Worm (Caenorhabditis elegans): ENCODE measurements around the gene F22B3.8.

F22B3.8 gene

DNA sequence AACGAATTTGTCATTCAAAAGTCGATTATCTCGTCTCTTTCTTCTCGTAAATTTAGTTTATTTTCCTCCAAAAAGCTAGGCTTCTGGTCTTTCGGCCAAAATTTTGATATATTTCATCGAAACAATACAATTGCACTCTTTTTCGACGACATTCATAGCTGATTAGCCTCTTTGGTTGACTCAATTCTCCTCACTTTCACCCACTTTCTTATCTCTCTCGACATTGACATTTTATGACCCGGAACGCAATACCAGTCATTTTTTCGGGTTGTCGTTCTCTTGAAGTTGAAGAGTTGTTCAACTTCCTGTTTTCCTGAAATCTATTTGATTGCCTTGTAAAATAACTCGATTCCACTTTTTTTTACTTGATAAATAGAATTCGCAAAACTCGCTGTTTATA is 9.8 kb upstream of the F22B3.8 start:
- TF ChIP-seq lsy-2 (tag; optimal IDR thresholded peaks at IDR 0.05) (no peak), nhr-90 (tag; optimal IDR thresholded peaks at IDR 0.05; ENCODE audit: poor library complexity) (no peak), efl-1 (optimal IDR thresholded peaks at IDR 0.05) (no peak), efl-1 (GFP tag; optimal IDR thresholded peaks at IDR 0.05 in 1 of 2) (peak in 1 of 2 experiments; percentile 20), lir-3 (tag; optimal IDR thresholded peaks at IDR 0.05; ENCODE audit: poor library complexity) (no peak), nhr-84 (tag; optimal IDR thresholded peaks at IDR 0.05) (no peak), ceh-88 (GFP tag; IDR thresholded peaks at IDR 0.05) (no peak), nhr-237 (tag; optimal IDR thresholded peaks at IDR 0.05) (no peak), blmp-1 (tag; optimal IDR thresholded peaks at IDR 0.05) (peak; percentile 8)

ce11 chrIV:11433709-11434108 is 9.0 kb upstream of the F22B3.8 start:
- TF ChIP-seq C04F5.9 (tag; optimal IDR thresholded peaks at IDR 0.05) (peak; percentile 43), C16A3.4 (tag; optimal IDR thresholded peaks at IDR 0.05) (peak; percentile 38), dsc-1 (tag; optimal IDR thresholded peaks at IDR 0.05) (peak; percentile 74), hpl-2 (GFP tag; optimal IDR thresholded peaks at IDR 0.05) (no peak), Y116A8C.19 (tag; optimal IDR thresholded peaks at IDR 0.05; ENCODE audit: borderline replicate concordance) (no peak), ceh-88 (GFP tag; IDR thresholded peaks at IDR 0.05) (no peak), nhr-28 (tag; optimal IDR thresholded peaks at IDR 0.05) (no peak), nhr-77 (tag; optimal IDR thresholded peaks at IDR 0.05) (peak; percentile 42), ceh-82 (tag; optimal IDR thresholded peaks at IDR 0.05) (peak; percentile 60 to 87 (median 87)), ces-1 (GFP tag; optimal IDR thresholded peaks at IDR 0.05) (no peak), lin-35 (GFP tag; optimal IDR thresholded peaks at IDR 0.05) (peak; percentile 73 to 75), unc-62 (GFP tag; optimal IDR thresholded peaks at IDR 0.05) (no peak), ztf-4 (tag; optimal IDR thresholded peaks at IDR 0.05) (no peak), ets-5 (GFP tag; IDR thresholded peaks at IDR 0.05) (no peak), grh-1 (GFP tag; IDR thresholded peaks at IDR 0.05) (no peak), snpc-4 (tag; optimal IDR thresholded peaks at IDR 0.05) (peak; percentile 67), unc-98 (GFP tag; IDR thresholded peaks at IDR 0.05) (no peak), elt-3 (tag; optimal IDR thresholded peaks at IDR 0.05) (peak in 1 of 6 experiments; percentile 37), irx-1 (tag; optimal IDR thresholded peaks at IDR 0.05) (peak; percentile 58), efl-3 (GFP tag; optimal IDR thresholded peaks at IDR 0.05) (no peak), mef-2 (tag; optimal IDR thresholded peaks at IDR 0.05) (peak; percentile 13), pag-3 (tag; optimal IDR thresholded peaks at IDR 0.05; ENCODE audit: borderline replicate concordance, insufficient read depth) (peak; percentile 59), unc-130 (tag; optimal IDR thresholded peaks at IDR 0.05) (peak; percentile 45), sox-4 (tag; optimal IDR thresholded peaks at IDR 0.05) (no peak), tbx-2 (tag; optimal IDR thresholded peaks at IDR 0.05) (peak; percentile 71), nhr-20 (tag; optimal IDR thresholded peaks at IDR 0.05) (peak; percentile 73), elt-2 (tag; optimal IDR thresholded peaks at IDR 0.05) (no peak), F16B12.6 (tag; optimal IDR thresholded peaks at IDR 0.05) (peak; percentile 38), nhr-19 (GFP tag; conservative IDR thresholded peaks at IDR 0.05) (peak; percentile 76), ceh-8 (GFP tag; optimal IDR thresholded peaks at IDR 0.05) (peak; percentile 27), tlp-1 (tag; optimal IDR thresholded peaks at IDR 0.05) (no peak), fkh-4 (tag; optimal IDR thresholded peaks at IDR 0.05; ENCODE audit: borderline replicate concordance) (no peak), ztf-11 (tag; optimal IDR thresholded peaks at IDR 0.05) (no peak), unc-30 (tag; optimal IDR thresholded peaks at IDR 0.05) (no peak), sptf-1 (tag; optimal IDR thresholded peaks at IDR 0.05) (no peak), mab-9 (GFP tag; IDR thresholded peaks at IDR 0.05) (no peak), xbp-1 (tag; optimal IDR thresholded peaks at IDR 0.05) (peak; percentile 65), nhr-85 (tag) (peak; percentile 58), unc-86 (tag; optimal IDR thresholded peaks at IDR 0.05) (peak; percentile 57), fos-1 (tag; optimal IDR thresholded peaks at IDR 0.05) (peak; percentile 21), lir-3 (tag; optimal IDR thresholded peaks at IDR 0.05; ENCODE audit: poor library complexity) (no peak), lin-15B (tag; optimal IDR thresholded peaks at IDR 0.05) (peak; percentile 1), mdl-1 (tag; optimal IDR thresholded peaks at IDR 0.05) (peak in 1 of 2 experiments; percentile 43), pax-3 (tag; optimal IDR thresholded peaks at IDR 0.05) (no peak), lin-39 (tag; optimal IDR thresholded peaks at IDR 0.05) (no peak)

Measured in whole organism, L1 larva.